Fruit fly (Drosophila melanogaster) whole organism, wandering third instar larva: Measurements from ENCODE around the gene CG4653.

Source experiments
- CG32264 ChIP-seq: fragments of 200-800 bp; sonication (Bioruptor generic); optimal IDR thresholded peaks from 2 replicates; lab custom pipeline; 2016; ENCODE audit warnings: missing biosample characterization, missing genetic modification characterization
- CG9705 ChIP-seq: fragments of 200-800 bp; sonication (Bioruptor generic); optimal IDR thresholded peaks from 2 replicates; lab custom pipeline; 2018; ENCODE audit warnings: missing biosample characterization, mild to moderate bottlenecking, missing genetic modification characterization
- Dfd ChIP-seq: fragments of >200 bp; optimal IDR thresholded peaks from 2 replicates; lab custom pipeline; 2017; ENCODE audit warnings: missing biosample characterization, missing genetic modification characterization
- br ChIP-seq: fragments of 200-800 bp; sonication (Bioruptor generic); optimal IDR thresholded peaks from 2 replicates; lab custom pipeline; 2016; ENCODE audit warnings: missing biosample characterization, missing genetic modification characterization
- brk ChIP-seq: fragments of 200-800 bp; sonication (Bioruptor generic); optimal IDR thresholded peaks from 2 replicates; lab custom pipeline; 2016; ENCODE audit warnings: missing biosample characterization, mild to moderate bottlenecking, missing genetic modification characterization
- h ChIP-seq: fragments of 200-800 bp; sonication (Bioruptor generic); optimal IDR thresholded peaks from 3 replicates; lab custom pipeline; 2016; ENCODE audit warnings: missing biosample characterization, mild to moderate bottlenecking, missing genetic modification characterization
- lola ChIP-seq: fragments of >200 bp; optimal IDR thresholded peaks from 2 replicates; lab custom pipeline; 2017; ENCODE audit warnings: missing biosample characterization, missing genetic modification characterization
- usp ChIP-seq: fragments of >200 bp; optimal IDR thresholded peaks from 2 replicates; lab custom pipeline; 2017; ENCODE audit warnings: missing biosample characterization, missing genetic modification characterization

DNA sequence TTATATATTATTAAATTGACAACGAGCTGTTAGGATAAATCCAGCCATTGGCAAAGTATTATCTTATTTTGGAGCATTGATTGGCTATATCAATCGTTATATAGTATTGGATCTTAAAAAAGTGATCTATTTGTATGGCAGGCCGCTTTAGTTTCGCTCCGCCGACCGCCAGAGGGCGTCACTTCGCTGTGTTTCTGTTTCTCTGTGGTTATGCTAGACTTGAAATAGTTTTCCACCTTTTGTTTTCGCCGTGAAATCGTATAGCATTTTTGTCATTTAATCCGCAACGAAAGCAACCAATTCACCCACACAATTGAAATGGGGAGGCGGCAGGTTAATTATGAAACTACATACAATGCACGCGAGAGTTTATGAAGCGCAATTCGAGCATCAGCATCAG, 42.9 kb downstream of the CG4653 start:
- TF ChIP-seq lola (GFP tag; lab: Kevin White, UChicago) = no peak
- TF ChIP-seq br (GFP tag; lab: Kevin White, UChicago) = no peak
- TF ChIP-seq usp (GFP tag; lab: Kevin White, UChicago) = no peak
- TF ChIP-seq h (GFP tag; lab: Kevin White, UChicago) = no peak
- no peak for TF ChIP-seq brk (GFP tag; lab: Kevin White, UChicago)
- no peak for TF ChIP-seq Dfd (GFP tag; lab: Kevin White, UChicago)
- no peak for TF ChIP-seq CG9705 (GFP tag; lab: Kevin White, UChicago)
- no peak for TF ChIP-seq CG32264 (GFP tag; lab: Kevin White, UChicago)
